Fruit fly (Drosophila melanogaster) whole organism, prepupa: ENCODE results near the gene CG32040.
A peak's percentile ranks its signal among the peaks of the same experiment; 100 is the strongest.

Experiments
- Blimp-1 ChIP-seq: fragments of 200-800 bp; sonication (Bioruptor generic); optimal IDR thresholded peaks from 3 replicates; lab custom pipeline; 2017; ENCODE audit warnings: missing biosample characterization, missing genetic modification characterization, mild to moderate bottlenecking, moderate library complexity, missing genetic modification reagents
- CG10631 ChIP-seq: fragments of 200-800 bp; sonication (Bioruptor generic); optimal IDR thresholded peaks from 2 replicates; lab custom pipeline; 2016; ENCODE audit warnings: missing biosample characterization, missing genetic modification characterization
- CG10669 ChIP-seq: fragments of 200-800 bp; sonication (Bioruptor generic); optimal IDR thresholded peaks from 3 replicates; lab custom pipeline; 2018; ENCODE audit warnings: missing biosample characterization, mild to moderate bottlenecking, missing genetic modification characterization, moderate library complexity
- CG11294 ChIP-seq: fragments of 200-800 bp; sonication (Bioruptor generic); IDR thresholded peaks from 2 replicates; pipeline ENCODE4 v1.3.6; 2022; ENCODE audit warnings: missing biosample characterization, missing genetic modification characterization
- CG11762 ChIP-seq: fragments of 200-800 bp; sonication (Bioruptor generic); optimal IDR thresholded peaks from 3 replicates; lab custom pipeline; 2016; ENCODE audit warnings: missing biosample characterization, missing genetic modification characterization; ENCODE audit not compliant: insufficient read depth
- CG11902 ChIP-seq: fragments of 200-800 bp; sonication (Bioruptor generic); optimal IDR thresholded peaks from 3 replicates; lab custom pipeline; 2016; ENCODE audit warnings: missing biosample characterization, missing genetic modification characterization
- CG15336 ChIP-seq: fragments of 200-800 bp; sonication (Bioruptor generic); IDR thresholded peaks from 2 replicates; pipeline ENCODE4 v1.3.6; 2022; ENCODE audit warnings: missing biosample characterization, missing genetic modification characterization
- CG1621 ChIP-seq: fragments of 200-800 bp; sonication (Bioruptor generic); optimal IDR thresholded peaks from 3 replicates; lab custom pipeline; 2018; ENCODE audit warnings: missing biosample characterization, mild to moderate bottlenecking, missing genetic modification characterization
- CG3032 ChIP-seq: fragments of 200-800 bp; optimal IDR thresholded peaks from 2 replicates; lab custom pipeline; 2019; ENCODE audit warnings: missing biosample characterization, mild to moderate bottlenecking, missing genetic modification characterization, moderate library complexity
- CG32006 ChIP-seq: fragments of 200-800 bp; sonication (Bioruptor generic); optimal IDR thresholded peaks from 3 replicates; lab custom pipeline; 2017; ENCODE audit warnings: missing biosample characterization, mild to moderate bottlenecking, missing genetic modification characterization
- CG34406 ChIP-seq: fragments of 200-800 bp; sonication (Bioruptor generic); optimal IDR thresholded peaks from 3 replicates; lab custom pipeline; 2016; ENCODE audit warnings: missing biosample characterization, missing genetic modification characterization
- CG4318 ChIP-seq: fragments of 200-800 bp; sonication (Bioruptor generic); optimal IDR thresholded peaks from 3 replicates; lab custom pipeline; 2017; ENCODE audit warnings: missing biosample characterization, mild to moderate bottlenecking, missing genetic modification characterization
- CG6163 ChIP-seq: fragments of 200-800 bp; sonication (Bioruptor generic); IDR thresholded peaks from 3 replicates; pipeline ENCODE4 v1.3.6; 2022; ENCODE audit warnings: missing biosample characterization, missing genetic modification characterization
- CG6808 ChIP-seq: fragments of 200-800 bp; sonication (Bioruptor generic); optimal IDR thresholded peaks from 3 replicates; lab custom pipeline; 2017; ENCODE audit warnings: missing biosample characterization, missing genetic modification characterization, mild to moderate bottlenecking, moderate library complexity, missing genetic modification reagents
- CG6854 ChIP-seq: fragments of 200-800 bp; sonication (Bioruptor generic); optimal IDR thresholded peaks from 2 replicates; lab custom pipeline; 2017; ENCODE audit warnings: missing biosample characterization, mild to moderate bottlenecking, missing genetic modification characterization
- CG7368 ChIP-seq: fragments of 200-800 bp; sonication (Bioruptor generic); optimal IDR thresholded peaks from 3 replicates; lab custom pipeline; 2016; ENCODE audit warnings: missing biosample characterization, missing genetic modification characterization
- CG8119 ChIP-seq: fragments of 200-800 bp; sonication (Bioruptor generic); IDR thresholded peaks from 3 replicates; pipeline ENCODE4 v1.3.6; 2022; ENCODE audit warnings: missing biosample characterization, missing genetic modification characterization
- CG8319 ChIP-seq: fragments of 200-800 bp; sonication (Bioruptor generic); optimal IDR thresholded peaks from 3 replicates; lab custom pipeline; 2016; ENCODE audit warnings: missing biosample characterization, missing genetic modification characterization
- CG8632 ChIP-seq: fragments of 200-800 bp; sonication (Bioruptor generic); optimal IDR thresholded peaks from 3 replicates; lab custom pipeline; 2016; ENCODE audit warnings: missing biosample characterization, missing genetic modification characterization
- Eip78C ChIP-seq: fragments of 200-800 bp; sonication (Bioruptor generic); peaks from one replicate; lab custom pipeline; 2016; ENCODE audit warnings: missing biosample characterization, missing genetic modification characterization
- Eip93F ChIP-seq: fragments of 200-800 bp; sonication (Bioruptor generic); optimal IDR thresholded peaks from 2 replicates; lab custom pipeline; 2016; ENCODE audit warnings: missing biosample characterization, mild to moderate bottlenecking, missing genetic modification characterization
- Ets21C ChIP-seq: fragments of 200-800 bp; sonication (Bioruptor generic); optimal IDR thresholded peaks from 3 replicates; lab custom pipeline; 2016; ENCODE audit warnings: missing biosample characterization, missing genetic modification characterization
- Hr38 ChIP-seq: sonication (Bioruptor generic); optimal IDR thresholded peaks from 2 replicates; lab custom pipeline; 2016; ENCODE audit warnings: missing biosample characterization, missing genetic modification characterization
- Hr39 ChIP-seq: fragments of 200-800 bp; sonication (Bioruptor generic); optimal IDR thresholded peaks from 2 replicates; lab custom pipeline; 2016; ENCODE audit warnings: missing biosample characterization, missing genetic modification characterization
- Hr4 ChIP-seq: fragments of 200-800 bp; sonication (Bioruptor generic); optimal IDR thresholded peaks from 3 replicates; lab custom pipeline; 2016; ENCODE audit warnings: missing biosample characterization, missing genetic modification characterization
- Lpt ChIP-seq: fragments of 200-800 bp; sonication (Bioruptor generic); optimal IDR thresholded peaks from 3 replicates; lab custom pipeline; 2016; ENCODE audit warnings: missing biosample characterization, missing genetic modification characterization
- Met ChIP-seq: fragments of 200-800 bp; sonication (Bioruptor generic); optimal IDR thresholded peaks from 3 replicates; lab custom pipeline; 2016; ENCODE audit warnings: missing biosample characterization, missing genetic modification characterization
- OdsH ChIP-seq: fragments of 200-800 bp; sonication (Bioruptor generic); optimal IDR thresholded peaks from 3 replicates; lab custom pipeline; 2016; ENCODE audit warnings: missing biosample characterization, missing genetic modification characterization
- Smox ChIP-seq: fragments of 200-800 bp; sonication (Bioruptor generic); optimal IDR thresholded peaks from 3 replicates; lab custom pipeline; 2016; ENCODE audit warnings: missing biosample characterization, missing genetic modification characterization
- Sox102F ChIP-seq: fragments of 200-800 bp; sonication (Bioruptor generic); optimal IDR thresholded peaks from 2 replicates; lab custom pipeline; 2016; ENCODE audit warnings: missing biosample characterization, mild to moderate bottlenecking, missing genetic modification characterization
- Sox14 ChIP-seq: fragments of 200-800 bp; sonication (Bioruptor generic); optimal IDR thresholded peaks from 3 replicates; lab custom pipeline; 2016; ENCODE audit warnings: missing biosample characterization, missing genetic modification characterization
- Sox15 ChIP-seq: fragments of 200-800 bp; sonication (Bioruptor generic); optimal IDR thresholded peaks from 3 replicates; lab custom pipeline; 2016; ENCODE audit warnings: missing biosample characterization, missing genetic modification characterization
- achi ChIP-seq: fragments of 200-800 bp; sonication (Bioruptor generic); optimal IDR thresholded peaks from 3 replicates; lab custom pipeline; 2016; ENCODE audit warnings: missing biosample characterization, missing genetic modification characterization
- cyc ChIP-seq: fragments of 200-800 bp; sonication (Bioruptor generic); optimal IDR thresholded peaks from 3 replicates; lab custom pipeline; 2016; ENCODE audit warnings: missing biosample characterization, missing genetic modification characterization
- dac ChIP-seq: fragments of 200-800 bp; sonication (Bioruptor generic); optimal IDR thresholded peaks from 2 replicates; lab custom pipeline; 2017; ENCODE audit warnings: missing biosample characterization, mild to moderate bottlenecking, missing genetic modification characterization
- dsx ChIP-seq: fragments of 200-800 bp; optimal IDR thresholded peaks from 3 replicates; lab custom pipeline; 2019; ENCODE audit warnings: missing biosample characterization, mild to moderate bottlenecking, missing genetic modification characterization, moderate library complexity; ENCODE audit not compliant: poor library complexity, severe bottlenecking
- eg ChIP-seq: fragments of 200-800 bp; sonication (Bioruptor generic); IDR thresholded peaks from 3 replicates; pipeline ENCODE4 v1.3.6; 2022; ENCODE audit warnings: missing biosample characterization, missing genetic modification characterization
- fd59A ChIP-seq: fragments of 200-800 bp; sonication (Bioruptor generic); optimal IDR thresholded peaks from 2 replicates; lab custom pipeline; 2017; ENCODE audit warnings: missing biosample characterization, mild to moderate bottlenecking, missing genetic modification characterization, missing genetic modification reagents
- fd85E ChIP-seq: fragments of 200-800 bp; sonication (Bioruptor generic); optimal IDR thresholded peaks from 3 replicates; lab custom pipeline; 2016; ENCODE audit warnings: missing biosample characterization, missing genetic modification characterization
- fkh ChIP-seq: fragments of 200-800 bp; sonication (Bioruptor generic); optimal IDR thresholded peaks from 3 replicates; lab custom pipeline; 2017; ENCODE audit warnings: missing biosample characterization, mild to moderate bottlenecking, missing genetic modification characterization, moderate library complexity
- net ChIP-seq: fragments of 200-800 bp; sonication (Bioruptor generic); optimal IDR thresholded peaks from 3 replicates; lab custom pipeline; 2016; ENCODE audit warnings: missing biosample characterization, missing genetic modification characterization
- pdm3 ChIP-seq: fragments of 200-800 bp; sonication (Bioruptor generic); optimal IDR thresholded peaks from 3 replicates; lab custom pipeline; 2016; ENCODE audit warnings: missing biosample characterization, missing genetic modification characterization
- salr ChIP-seq, 2 experiments: fragments of 200-800 bp; sonication (Bioruptor generic); optimal IDR thresholded peaks; 3 replicates each; lab custom pipeline; 2016 to 2018; ENCODE audit warnings: missing biosample characterization in 2 of 2, missing genetic modification characterization in 2 of 2, mild to moderate bottlenecking in 1 of 2
- spab ChIP-seq: fragments of 200-800 bp; sonication (Bioruptor generic); optimal IDR thresholded peaks from 2 replicates; lab custom pipeline; 2017; ENCODE audit warnings: missing biosample characterization, mild to moderate bottlenecking, missing genetic modification characterization, missing genetic modification reagents
- ss ChIP-seq, 2 experiments: fragments of 200-800 bp; sonication (Bioruptor generic); optimal IDR thresholded peaks; 2 replicates in 1 of 2; 3 replicates in 1 of 2; lab custom pipeline; 2017 to 2018; ENCODE audit warnings: mild to moderate bottlenecking in 2 of 2, missing biosample characterization in 2 of 2, missing genetic modification characterization in 2 of 2, moderate library complexity in 1 of 2
- svp ChIP-seq: fragments of 200-800 bp; sonication (Bioruptor generic); peaks from one replicate; lab custom pipeline; 2016; ENCODE audit warnings: missing biosample characterization, missing genetic modification characterization
- topi ChIP-seq: fragments of 200-800 bp; sonication (Bioruptor generic); optimal IDR thresholded peaks from 3 replicates; lab custom pipeline; 2016; ENCODE audit warnings: missing biosample characterization, missing genetic modification characterization
- vri ChIP-seq: fragments of 200-800 bp; sonication (Bioruptor generic); optimal IDR thresholded peaks from 3 replicates; lab custom pipeline; 2016; ENCODE audit warnings: missing biosample characterization, mild to moderate bottlenecking, missing genetic modification characterization

CG32040 gene

DNA sequence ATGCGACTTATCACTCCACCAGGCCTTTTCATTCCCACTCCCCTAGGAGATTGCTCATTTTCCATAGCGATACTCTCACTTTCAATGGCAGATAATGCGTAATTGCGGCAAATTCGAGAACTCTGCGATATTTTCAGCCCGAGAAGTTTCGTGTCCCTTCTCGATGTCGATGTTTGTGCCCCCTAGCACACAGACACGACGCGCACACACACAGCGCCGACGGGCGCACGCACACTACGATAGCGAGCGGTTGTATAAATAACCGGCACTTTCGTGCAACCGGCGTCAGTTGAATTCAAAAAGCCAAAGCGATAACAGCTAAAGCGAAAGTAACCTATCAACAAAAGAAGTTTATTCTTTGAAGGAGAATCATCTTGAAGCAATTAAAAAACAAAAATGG lies 27.8 kb downstream of the CG32040 start, which contains the start of gene Hsp23 (continued):
- TF ChIP-seq Sox15 (GFP tag; lab: Kevin White, UChicago) (no peak), CG8119 (peak; percentile 22; the same call in 1 of the 3 replicates), CG34406 (GFP tag; lab: Kevin White, UChicago) (no peak), Hr4 (GFP tag; lab: Kevin White, UChicago) (no peak), svp (peak; percentile 91), eg (GFP tag; lab: Robert Waterston, UW) (peak; percentile 37; the same call in 1 of the 3 replicates), Lpt (peak; percentile 39), Ets21C (GFP tag; lab: Kevin White, UChicago) (no peak), CG10669 (GFP tag; lab: Kevin White, UChicago) (peak; percentile 35), CG6854 (peak; percentile 52), topi (GFP tag; lab: Kevin White, UChicago) (peak; percentile 30), fd59A (GFP tag; lab: Kevin White, UChicago) (no peak), CG15336 (GFP tag; lab: Robert Waterston, UW) (peak; percentile 41; the same call in 1 of the 2 replicates), CG32006 (GFP tag; lab: Kevin White, UChicago) (no peak), CG10631 (GFP tag; lab: Kevin White, UChicago) (no peak), achi (GFP tag; lab: Kevin White, UChicago) (no peak), CG3032 (tag; lab: Kevin White, UChicago) (peak; percentile 24), OdsH (GFP tag; lab: Kevin White, UChicago) (peak; percentile 12), CG1621 (peak; percentile 13), CG11902 (GFP tag; lab: Kevin White, UChicago) (no peak), Smox (peak; percentile 8), salr (GFP tag; optimal IDR thresholded peaks at IDR 0.05; lab: Kevin White, UChicago) (no peak), pdm3 (GFP tag; lab: Kevin White, UChicago) (no peak), dsx (GFP tag; lab: Kevin White, UChicago) (peak; percentile 33), Hr38 (GFP tag; lab: Kevin White, UChicago) (no peak), Eip93F (GFP tag; lab: Kevin White, UChicago) (peak; percentile 77), CG8632 (no peak), CG7368 (GFP tag; lab: Kevin White, UChicago) (peak; percentile 18), Blimp-1 (GFP tag; lab: Kevin White, UChicago) (peak; percentile 92), CG11762 (GFP tag; lab: Kevin White, UChicago) (no peak), fkh (no peak), CG8319 (no peak), CG11294 (GFP tag; lab: Robert Waterston, UW) (no peak), Sox102F (GFP tag; lab: Kevin White, UChicago) (peak; percentile 43), fd85E (GFP tag; lab: Kevin White, UChicago) (no peak), CG4318 (no peak), Hr39 (GFP tag; lab: Kevin White, UChicago) (no peak), cyc (GFP tag; lab: Kevin White, UChicago) (peak; percentile 1), vri (GFP tag; lab: Kevin White, UChicago) (peak; percentile 57), CG6808 (GFP tag; lab: Kevin White, UChicago) (peak; percentile 61)

DNA sequence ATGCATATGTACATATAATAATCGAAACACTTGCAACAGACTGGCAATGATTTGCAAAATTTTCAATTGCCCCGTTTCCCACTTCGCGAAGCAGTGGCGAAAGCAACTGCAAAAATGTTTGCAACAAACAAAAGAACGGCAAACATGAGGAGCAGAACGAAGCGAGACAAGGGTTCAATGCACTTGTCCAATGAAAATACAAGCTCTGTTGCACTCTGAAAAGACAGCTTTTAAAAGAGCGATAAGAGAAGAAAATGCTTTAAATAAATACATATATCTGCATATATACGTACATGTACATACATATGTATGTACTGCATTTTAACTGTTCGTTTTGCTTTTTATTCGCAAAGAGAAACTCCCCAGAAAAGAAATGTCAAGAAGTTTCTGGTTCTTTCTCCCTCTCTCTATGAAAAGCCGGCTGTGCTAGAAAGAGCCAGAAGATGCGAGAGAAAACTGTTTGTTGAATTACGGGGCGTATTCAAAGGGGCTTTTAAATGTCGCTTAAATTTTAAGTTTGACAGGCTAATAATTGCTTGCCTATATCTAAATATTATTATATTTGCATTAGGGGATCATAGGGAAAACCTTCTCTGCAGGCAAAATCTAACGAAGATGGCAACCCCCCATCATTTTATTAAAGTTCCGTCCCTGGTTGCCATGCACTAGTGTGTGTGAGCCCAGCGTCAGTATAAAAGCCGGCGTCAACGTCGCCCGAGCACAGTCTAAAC lies 29.7 kb downstream of the CG32040 start, which contains the start of gene Hsp27:
Gene Hsp27 (plus strand): TSS at position 719 of the 731 bp plus-strand sequence.
- TF ChIP-seq Eip78C (GFP tag; lab: Kevin White, UChicago), result peak; percentile 100
- TF ChIP-seq spab (GFP tag; lab: Kevin White, UChicago), result peak; percentile 100
- peak; percentile 100 for TF ChIP-seq net
- peak; percentile 100 for TF ChIP-seq CG11294 (GFP tag; lab: Robert Waterston, UW)
- peak; percentile 100 for TF ChIP-seq topi (GFP tag; lab: Kevin White, UChicago)
- TF ChIP-seq CG7368 (GFP tag; lab: Kevin White, UChicago), result peak; percentile 100
- peak; percentile 100 for TF ChIP-seq Met (GFP tag; lab: Kevin White, UChicago)
- TF ChIP-seq Hr39 (GFP tag; lab: Kevin White, UChicago), result peak; percentile 99
- TF ChIP-seq ss (GFP tag; optimal IDR thresholded peaks at IDR 0.05; lab: Kevin White, UChicago), result peak; percentile 99
- TF ChIP-seq OdsH (GFP tag; lab: Kevin White, UChicago), result peak; percentile 100
- TF ChIP-seq fkh, result peak; percentile 98
- peak; percentile 100 for TF ChIP-seq CG15336 (GFP tag; lab: Robert Waterston, UW)
- peak; percentile 100 for TF ChIP-seq Sox14 (GFP tag; lab: Kevin White, UChicago)
- peak; percentile 100 for TF ChIP-seq CG34406 (GFP tag; lab: Kevin White, UChicago)
- peak; percentile 100 for TF ChIP-seq dac (GFP tag; lab: Kevin White, UChicago)
- TF ChIP-seq Eip93F (GFP tag; lab: Kevin White, UChicago), result peak; percentile 100
- peak; percentile 100 for TF ChIP-seq pdm3 (GFP tag; lab: Kevin White, UChicago)
- peak; percentile 99 for TF ChIP-seq fd59A (GFP tag; lab: Kevin White, UChicago)
- TF ChIP-seq vri (GFP tag; lab: Kevin White, UChicago), result peak; percentile 99
- peak; percentile 100 for TF ChIP-seq CG6163 (GFP tag; lab: Robert Waterston, UW)
- TF ChIP-seq CG6854, result peak; percentile 100
- peak; percentile 100 for TF ChIP-seq CG8119
